Fruit fly (Drosophila melanogaster) whole organism, pupa: ENCODE data around the gene CG43175.

Experiments used
- CG10348 ChIP-seq: fragments of 200-800 bp; sonication (Bioruptor generic); IDR thresholded peaks from 2 replicates; pipeline ENCODE4 v1.3.6; 2022; ENCODE audit warnings: missing biosample characterization, missing genetic modification characterization
- CG12605 ChIP-seq: fragments of 200-800 bp; sonication (Bioruptor generic); IDR thresholded peaks from 2 replicates; pipeline ENCODE4 v1.3.6; 2022; ENCODE audit warnings: missing biosample characterization, missing genetic modification characterization
- CG13204 ChIP-seq: fragments of 200-800 bp; sonication (Bioruptor generic); optimal IDR thresholded peaks from 2 replicates; lab custom pipeline; 2018; ENCODE audit warnings: missing biosample characterization, mild to moderate bottlenecking, missing genetic modification characterization, moderate library complexity
- CG14655 ChIP-seq: fragments of 200-800 bp; sonication (Bioruptor generic); optimal IDR thresholded peaks from 3 replicates; lab custom pipeline; 2017; ENCODE audit warnings: mild to moderate bottlenecking, missing biosample characterization, missing genetic modification reagents, missing genetic modification characterization
- CG15710 ChIP-seq: fragments of 200-800 bp; sonication (Bioruptor generic); optimal IDR thresholded peaks from 2 replicates; lab custom pipeline; 2018; ENCODE audit warnings: missing biosample characterization, mild to moderate bottlenecking, missing genetic modification characterization, moderate library complexity
- CG17806 ChIP-seq: fragments of 200-800 bp; sonication (Bioruptor generic); optimal IDR thresholded peaks from 2 replicates; lab custom pipeline; 2018; ENCODE audit warnings: missing biosample characterization, mild to moderate bottlenecking, missing genetic modification characterization, moderate library complexity
- CG32121 ChIP-seq: fragments of 200-800 bp; sonication (Bioruptor generic); IDR thresholded peaks from 2 replicates; pipeline ENCODE4 v1.3.6; 2022; ENCODE audit warnings: missing biosample characterization, missing genetic modification characterization
- CG34367 ChIP-seq: fragments of 200-800 bp; sonication (Bioruptor generic); optimal IDR thresholded peaks from 2 replicates; lab custom pipeline; 2018; ENCODE audit warnings: missing biosample characterization, mild to moderate bottlenecking, missing genetic modification characterization
- CG4496 ChIP-seq: fragments of 200-800 bp; sonication (Bioruptor generic); IDR thresholded peaks from 3 replicates; pipeline ENCODE4 v1.3.6; 2022; ENCODE audit warnings: missing biosample characterization, missing genetic modification characterization
- CG8159 ChIP-seq: fragments of 200-800 bp; sonication (Bioruptor generic); optimal IDR thresholded peaks from 3 replicates; lab custom pipeline; 2018; ENCODE audit warnings: missing biosample characterization, mild to moderate bottlenecking, missing genetic modification characterization, moderate library complexity
- CG8301 ChIP-seq: fragments of 200-800 bp; sonication (Bioruptor generic); optimal IDR thresholded peaks from 2 replicates; lab custom pipeline; 2018; ENCODE audit warnings: missing biosample characterization, mild to moderate bottlenecking, missing genetic modification characterization
- CG9948 ChIP-seq: fragments of 200-800 bp; sonication (Bioruptor generic); optimal IDR thresholded peaks from 2 replicates; lab custom pipeline; 2018; ENCODE audit warnings: missing biosample characterization, mild to moderate bottlenecking, missing genetic modification characterization, moderate library complexity
- D1 ChIP-seq: fragments of 200-800 bp; sonication (Bioruptor generic); optimal IDR thresholded peaks from 2 replicates; lab custom pipeline; 2018; ENCODE audit warnings: missing biosample characterization, mild to moderate bottlenecking, missing genetic modification characterization, moderate library complexity
- EcR ChIP-seq: fragments of 200-800 bp; sonication (Bioruptor generic); optimal IDR thresholded peaks from 3 replicates; lab custom pipeline; 2019; ENCODE audit warnings: missing biosample characterization, missing genetic modification characterization, mild to moderate bottlenecking, moderate library complexity, missing genetic modification reagents
- Ets98B ChIP-seq: fragments of 200-800 bp; sonication (Bioruptor generic); IDR thresholded peaks from 2 replicates; pipeline ENCODE4 v1.3.6; 2022; ENCODE audit warnings: missing biosample characterization, missing genetic modification characterization
- Pif1A ChIP-seq: fragments of 200-800 bp; sonication (Bioruptor generic); optimal IDR thresholded peaks from 3 replicates; lab custom pipeline; 2016; ENCODE audit warnings: missing biosample characterization, missing genetic modification characterization
- Pif1B ChIP-seq: fragments of 200-800 bp; sonication (Bioruptor generic); optimal IDR thresholded peaks from 3 replicates; lab custom pipeline; 2016; ENCODE audit warnings: missing biosample characterization, missing genetic modification characterization
- Snoo ChIP-seq: fragments of 200-800 bp; sonication (Bioruptor generic); optimal IDR thresholded peaks from 3 replicates; lab custom pipeline; 2017; ENCODE audit warnings: missing biosample characterization, mild to moderate bottlenecking, missing genetic modification characterization, inconsistent platforms
- fd96Ca ChIP-seq: fragments of 200-800 bp; sonication (Bioruptor generic); IDR thresholded peaks from 3 replicates; pipeline ENCODE4 v1.3.6; 2022; ENCODE audit warnings: missing biosample characterization, missing genetic modification characterization
- gl ChIP-seq: fragments of 200-800 bp; sonication (Bioruptor generic); optimal IDR thresholded peaks from 2 replicates; lab custom pipeline; 2018; ENCODE audit warnings: missing biosample characterization, mild to moderate bottlenecking, missing genetic modification characterization
- rn ChIP-seq: fragments of 200-800 bp; sonication (Bioruptor generic); IDR thresholded peaks from 2 replicates; pipeline ENCODE4 v1.3.6; 2022; ENCODE audit warnings: missing biosample characterization, missing genetic modification characterization

Gene CG43175

DNA sequence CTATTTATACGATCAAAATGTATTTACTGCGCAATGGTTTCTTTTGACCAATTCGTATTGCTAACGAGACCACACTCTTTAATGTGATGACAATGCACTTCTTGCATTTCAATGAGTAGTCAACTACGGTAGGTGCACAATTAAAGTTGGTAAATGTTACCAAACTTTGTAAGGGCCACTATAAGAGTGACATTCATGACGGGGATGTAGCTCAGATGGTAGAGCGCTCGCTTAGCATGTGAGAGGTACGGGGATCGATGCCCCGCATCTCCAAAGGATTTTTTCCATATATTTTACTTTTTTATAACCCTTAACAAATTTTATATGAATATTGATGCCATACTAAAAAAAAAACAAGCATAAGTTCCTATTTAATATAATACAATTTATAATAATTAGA lies 37.5 kb downstream of the CG43175 start:
- no peak for TF ChIP-seq CG14655 (GFP tag; lab: Kevin White, UChicago)
- TF ChIP-seq gl = no peak
- TF ChIP-seq CG8159 (tag; lab: Kevin White, UChicago) = no peak
- TF ChIP-seq Ets98B (GFP tag; lab: Robert Waterston, UW) = no peak
- no peak for TF ChIP-seq CG4496 (GFP tag; lab: Robert Waterston, UW)
- TF ChIP-seq D1 (tag; lab: Kevin White, UChicago) = no peak
- no peak for TF ChIP-seq CG17806 (tag; lab: Kevin White, UChicago)
- TF ChIP-seq CG9948 = no peak
- TF ChIP-seq CG34367 (tag; lab: Kevin White, UChicago) = no peak
- TF ChIP-seq CG32121 (GFP tag; lab: Robert Waterston, UW) = no peak
- TF ChIP-seq CG13204 = no peak
- no peak for TF ChIP-seq CG15710 (tag; lab: Kevin White, UChicago)
- TF ChIP-seq Snoo (tag; lab: Kevin White, UChicago) = no peak
- no peak for TF ChIP-seq CG12605
- no peak for TF ChIP-seq CG10348
- TF ChIP-seq rn = no peak
- TF ChIP-seq CG8301 (tag; lab: Kevin White, UChicago) = no peak
- TF ChIP-seq Pif1B (GFP tag; lab: Kevin White, UChicago) = no peak
- no peak for TF ChIP-seq EcR (GFP tag; lab: Kevin White, UChicago)
- no peak for TF ChIP-seq fd96Ca (GFP tag; lab: Robert Waterston, UW)

DNA sequence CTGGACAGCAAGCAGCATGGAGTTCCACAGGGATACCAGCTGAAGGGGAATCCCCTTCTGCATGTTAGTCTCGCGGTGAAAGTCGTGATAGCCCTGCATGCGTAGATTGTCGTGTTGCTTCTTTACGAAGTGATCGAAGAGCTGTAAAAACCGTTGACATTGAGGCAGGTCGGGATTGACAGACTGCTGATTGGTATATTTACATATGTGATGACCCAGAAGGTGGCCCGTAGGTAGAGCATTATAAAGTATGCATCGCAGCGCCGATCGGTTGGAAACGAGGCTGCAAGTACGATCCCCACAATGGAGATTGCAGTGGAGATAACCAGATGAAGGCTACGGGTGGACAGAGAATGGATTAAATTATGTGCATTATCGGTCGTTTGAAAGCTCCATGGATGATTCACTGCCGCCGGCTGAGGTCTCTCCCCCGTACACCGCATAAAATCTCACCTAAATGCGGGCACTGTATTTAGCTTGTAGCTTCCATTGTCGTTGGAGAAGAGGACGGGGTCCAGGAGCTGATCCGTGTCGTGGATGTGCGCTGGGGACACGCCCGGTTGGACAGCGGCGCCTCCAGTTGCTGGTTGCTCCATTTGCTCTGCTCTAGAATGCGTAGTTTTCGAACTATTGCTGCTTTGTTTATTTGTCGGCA lies 39.8 kb downstream of the CG43175 start:
- TF ChIP-seq CG8159 (tag; lab: Kevin White, UChicago) (no peak), EcR (GFP tag; lab: Kevin White, UChicago) (peak; percentile 53)

DNA sequence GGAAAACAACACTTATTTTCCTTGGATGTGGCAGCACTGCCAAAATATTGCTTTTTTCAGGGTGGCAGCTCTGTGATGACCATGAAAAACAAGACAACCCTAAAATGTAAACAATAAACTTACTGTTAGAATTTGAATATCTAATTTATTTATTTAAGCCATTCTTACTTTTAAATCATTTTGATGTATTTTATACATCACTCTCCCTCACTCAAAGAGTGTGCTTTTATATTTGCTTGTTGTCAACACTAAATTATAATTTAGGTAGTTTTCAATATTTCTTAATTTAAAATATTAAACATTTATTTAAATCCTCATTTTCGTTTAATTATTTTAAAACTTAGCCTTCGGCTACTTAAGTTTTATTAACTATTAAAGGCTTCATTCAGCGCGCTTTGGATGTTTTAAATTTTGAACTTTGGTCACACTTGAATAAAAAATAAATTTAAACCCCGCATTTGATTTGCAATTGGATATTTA lies 40.4 kb downstream of the CG43175 start, which contains the start of the genes CG7523 and Mps1:
Gene CG7523 (minus strand): TSS at position 39 of the 480 bp plus-strand sequence.
Gene Mps1 (plus strand): TSS at position 415 of the 480 bp plus-strand sequence.
- TF ChIP-seq CG10348 (no peak), gl (no peak), CG12605 (no peak), CG8159 (tag; lab: Kevin White, UChicago) (no peak), Snoo (tag; lab: Kevin White, UChicago) (no peak), Pif1B (GFP tag; lab: Kevin White, UChicago) (no peak), CG13204 (no peak), CG8301 (tag; lab: Kevin White, UChicago) (no peak), Ets98B (GFP tag; lab: Robert Waterston, UW) (no peak), CG34367 (tag; lab: Kevin White, UChicago) (no peak), CG4496 (GFP tag; lab: Robert Waterston, UW) (no peak; the same call in 2 of the 3 replicates), CG17806 (tag; lab: Kevin White, UChicago) (no peak), CG15710 (tag; lab: Kevin White, UChicago) (no peak), Pif1A (GFP tag; lab: Kevin White, UChicago) (no peak), CG32121 (GFP tag; lab: Robert Waterston, UW) (no peak), rn (no peak), CG9948 (no peak), fd96Ca (GFP tag; lab: Robert Waterston, UW) (no peak), CG14655 (GFP tag; lab: Kevin White, UChicago) (no peak), EcR (GFP tag; lab: Kevin White, UChicago) (no peak)

DNA sequence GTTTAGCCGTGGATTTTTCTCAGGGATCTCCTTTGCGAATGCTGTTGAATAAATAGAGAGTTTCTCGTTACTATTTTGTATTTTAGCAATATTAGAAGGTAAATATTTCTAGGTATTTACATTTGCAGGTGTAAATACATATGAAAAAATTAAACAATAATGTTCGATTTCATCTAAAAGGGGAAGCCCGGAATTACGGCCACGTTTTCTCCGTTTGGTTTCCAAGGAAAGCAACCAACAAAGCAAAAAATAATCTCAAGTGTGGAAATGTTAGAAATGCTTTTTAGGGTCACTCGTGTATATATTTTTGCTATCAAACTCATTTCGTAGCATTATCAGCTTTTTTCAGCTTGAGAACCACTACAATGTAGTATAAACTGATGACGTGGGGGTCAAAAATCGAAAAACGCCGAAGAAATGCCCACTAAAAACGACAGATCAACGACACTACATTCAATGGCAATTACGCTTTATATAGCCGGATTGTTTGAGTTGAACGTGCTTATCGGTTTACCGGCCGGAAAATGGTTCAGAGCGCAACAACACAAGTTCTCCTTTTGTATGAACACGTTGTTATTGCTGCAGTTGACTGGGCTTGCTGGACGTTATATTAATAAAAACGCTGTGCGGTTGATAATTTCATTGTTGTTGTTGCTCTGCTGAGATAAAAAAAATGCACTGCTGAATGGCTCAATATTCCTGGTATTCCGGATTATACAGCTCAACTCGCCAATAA lies 47.8 kb downstream of the CG43175 start:
- TF ChIP-seq CG14655 (GFP tag; lab: Kevin White, UChicago) (no peak), CG12605 (no peak), EcR (GFP tag; lab: Kevin White, UChicago) (peak; percentile 88), CG13204 (no peak)

- peak; percentile 82 for TF ChIP-seq CG32121 (GFP tag; lab: Robert Waterston, UW)
- TF ChIP-seq EcR (GFP tag; lab: Kevin White, UChicago) = peak; percentile 11
- TF ChIP-seq gl = peak; percentile 26
- no peak for TF ChIP-seq CG13204
- peak; percentile 82 for TF ChIP-seq CG4496 (GFP tag; lab: Robert Waterston, UW)
- TF ChIP-seq CG10348 = no peak
- TF ChIP-seq CG9948 = peak; percentile 89
- TF ChIP-seq Pif1B (GFP tag; lab: Kevin White, UChicago) = peak; percentile 86
- peak; percentile 85 for TF ChIP-seq D1 (tag; lab: Kevin White, UChicago)
- peak; percentile 87 for TF ChIP-seq CG15710 (tag; lab: Kevin White, UChicago)
- peak; percentile 89 for TF ChIP-seq Snoo (tag; lab: Kevin White, UChicago)
- peak; percentile 96 for TF ChIP-seq CG14655 (GFP tag; lab: Kevin White, UChicago)
- TF ChIP-seq Pif1A (GFP tag; lab: Kevin White, UChicago) = no peak
- peak; percentile 94 for TF ChIP-seq CG8301 (tag; lab: Kevin White, UChicago)
- peak; percentile 52 for TF ChIP-seq CG12605
- TF ChIP-seq CG8159 (tag; lab: Kevin White, UChicago) = peak; percentile 87
- peak; percentile 45; the same call in 1 of the 2 replicates for TF ChIP-seq rn
- TF ChIP-seq Ets98B (GFP tag; lab: Robert Waterston, UW) = peak; percentile 58
- TF ChIP-seq CG17806 (tag; lab: Kevin White, UChicago) = peak; percentile 84
- no peak for TF ChIP-seq fd96Ca (GFP tag; lab: Robert Waterston, UW)
- TF ChIP-seq CG34367 (tag; lab: Kevin White, UChicago) = peak; percentile 79
- TF ChIP-seq, all 21 proteins: peak for 17
These were observed 49.0 kb downstream of the CG43175 start for dm6 chr3R:17679368-17679997.
